Worm (Caenorhabditis elegans) whole organism, L3 larva: Measurements from ENCODE around the gene W03B1.9.
"Not testable (repeated sequence)": the region's sequence is repeated elsewhere in the genome, so short reads cannot be mapped to it uniquely, and the experiment has no call there.

Experiments
- R02D3.7 ChIP-seq: fragments of 150-350 bp; optimal IDR thresholded peaks from 2 replicates; lab custom pipeline; 2014; ENCODE audit warnings: missing biosample characterization, missing genetic modification characterization
- aly-2 ChIP-seq: fragments of 150-350 bp; optimal IDR thresholded peaks from 2 replicates; lab custom pipeline; 2014; ENCODE audit warnings: missing biosample characterization, missing genetic modification characterization
- ama-1 ChIP-seq: fragments of 150-350 bp; optimal IDR thresholded peaks from 2 replicates; lab custom pipeline; 2018
- ceh-28 ChIP-seq: fragments of 150-350 bp; optimal IDR thresholded peaks from 2 replicates; lab custom pipeline; 2014; ENCODE audit warnings: missing biosample characterization, missing genetic modification reagents, missing genetic modification characterization
- ceh-82 ChIP-seq: fragments of 150-350 bp; optimal IDR thresholded peaks from 2 replicates; lab custom pipeline; 2014; ENCODE audit warnings: missing biosample characterization, missing genetic modification characterization
- egl-27 ChIP-seq: sonication (generic microtip); optimal IDR thresholded peaks from 4 replicates; lab custom pipeline; 2017; ENCODE audit warnings: missing biosample characterization, missing genetic modification reagents, missing genetic modification characterization
- egl-5 ChIP-seq: fragments of 150-350 bp; optimal IDR thresholded peaks from 2 replicates; lab custom pipeline; 2017; ENCODE audit warnings: missing biosample characterization, missing genetic modification reagents, missing genetic modification characterization, inconsistent platforms
- elt-2 ChIP-seq: sonication (generic microtip); optimal IDR thresholded peaks from 2 replicates; lab custom pipeline; 2016; ENCODE audit warnings: missing genetic modification reagents, mild to moderate bottlenecking, missing genetic modification characterization, missing compliant biosample characterization
- fkh-2 ChIP-seq: fragments of 150-350 bp; optimal IDR thresholded peaks from 2 replicates; lab custom pipeline; 2014; ENCODE audit warnings: missing biosample characterization, missing genetic modification reagents, missing genetic modification characterization
- hmg-11 ChIP-seq: sonication (generic microtip); optimal IDR thresholded peaks from 2 replicates; lab custom pipeline; 2016; ENCODE audit warnings: missing genetic modification characterization, missing compliant biosample characterization
- jun-1 ChIP-seq: fragments of 150-350 bp; optimal IDR thresholded peaks from 2 replicates; lab custom pipeline; 2014; ENCODE audit warnings: missing biosample characterization, missing genetic modification reagents, missing genetic modification characterization
- lin-15B ChIP-seq: fragments of 150-350 bp; optimal IDR thresholded peaks from 2 replicates; lab custom pipeline; 2014; ENCODE audit warnings: missing biosample characterization, missing genetic modification characterization
- lin-39 ChIP-seq: fragments of 150-350 bp; optimal IDR thresholded peaks from 2 replicates; lab custom pipeline; 2018; ENCODE audit warnings: missing biosample characterization, missing genetic modification reagents, missing genetic modification characterization
- mdl-1 ChIP-seq: fragments of 150-350 bp; optimal IDR thresholded peaks from 2 replicates; lab custom pipeline; 2014; ENCODE audit warnings: missing biosample characterization, missing genetic modification characterization
- nfya-1 ChIP-seq: sonication (generic microtip); optimal IDR thresholded peaks from 2 replicates; lab custom pipeline; 2017; ENCODE audit warnings: missing genetic modification characterization, mild to moderate bottlenecking, missing compliant biosample characterization, antibody characterized with exemption, moderate library complexity; ENCODE audit not compliant: insufficient read depth
- nhr-12 ChIP-seq: fragments of 150-350 bp; optimal IDR thresholded peaks from 2 replicates; lab custom pipeline; 2014; ENCODE audit warnings: missing biosample characterization, missing genetic modification characterization
- nhr-23 ChIP-seq: fragments of 150-350 bp; optimal IDR thresholded peaks from 2 replicates; lab custom pipeline; 2014; ENCODE audit warnings: missing biosample characterization, missing genetic modification reagents, missing genetic modification characterization
- nhr-25 ChIP-seq: sonication (generic microtip); optimal IDR thresholded peaks from 2 replicates; lab custom pipeline; 2017; ENCODE audit warnings: missing biosample characterization, missing genetic modification characterization
- nhr-28 ChIP-seq: fragments of 150-350 bp; optimal IDR thresholded peaks from 2 replicates; lab custom pipeline; 2014; ENCODE audit warnings: missing biosample characterization, missing genetic modification characterization
- nhr-43 ChIP-seq: sonication (generic microtip); optimal IDR thresholded peaks from 2 replicates; lab custom pipeline; 2016; ENCODE audit warnings: mild to moderate bottlenecking, missing genetic modification characterization, missing compliant biosample characterization; ENCODE audit not compliant: poor library complexity, severe bottlenecking
- nhr-67 ChIP-seq: fragments of 150-350 bp; optimal IDR thresholded peaks from 2 replicates; lab custom pipeline; 2014; ENCODE audit warnings: missing biosample characterization, missing genetic modification characterization
- nhr-76 ChIP-seq: fragments of 150-350 bp; sonication (generic microtip); optimal IDR thresholded peaks from 5 replicates; lab custom pipeline; 2014; ENCODE audit warnings: missing biosample characterization, missing genetic modification characterization
- nhr-77 ChIP-seq: fragments of 150-350 bp; optimal IDR thresholded peaks from 2 replicates; lab custom pipeline; 2014; ENCODE audit warnings: missing biosample characterization, missing genetic modification characterization
- pha-4 ChIP-seq: fragments of 150-350 bp; optimal IDR thresholded peaks from 2 replicates; lab custom pipeline; 2014; ENCODE audit warnings: missing biosample characterization, missing genetic modification reagents, missing genetic modification characterization
- pqm-1 ChIP-seq: fragments of 150-350 bp; optimal IDR thresholded peaks from 2 replicates; lab custom pipeline; 2017; ENCODE audit warnings: missing biosample characterization, missing genetic modification characterization, inconsistent platforms
- snpc-4 ChIP-seq: fragments of 150-350 bp; optimal IDR thresholded peaks from 2 replicates; lab custom pipeline; 2014; ENCODE audit warnings: missing biosample characterization, missing genetic modification characterization
- tbx-2 ChIP-seq: sonication (generic microtip); optimal IDR thresholded peaks from 2 replicates; lab custom pipeline; 2016; ENCODE audit warnings: mild to moderate bottlenecking, missing genetic modification characterization, missing compliant biosample characterization
- unc-39 ChIP-seq: sonication (generic microtip); optimal IDR thresholded peaks from 4 replicates; lab custom pipeline; 2017; ENCODE audit warnings: missing biosample characterization, missing genetic modification characterization
- unc-62 ChIP-seq: fragments of 150-350 bp; sonication (generic microtip); optimal IDR thresholded peaks from 4 replicates; lab custom pipeline; 2014; ENCODE audit warnings: missing biosample characterization, missing genetic modification reagents, missing genetic modification characterization
- ztf-11 ChIP-seq: fragments of 150-350 bp; optimal IDR thresholded peaks from 2 replicates; lab custom pipeline; 2014; ENCODE audit warnings: missing biosample characterization, missing genetic modification characterization
- ztf-4 ChIP-seq: fragments of 150-350 bp; optimal IDR thresholded peaks from 2 replicates; lab custom pipeline; 2014; ENCODE audit warnings: missing biosample characterization, missing genetic modification characterization

W03B1.9 gene

DNA sequence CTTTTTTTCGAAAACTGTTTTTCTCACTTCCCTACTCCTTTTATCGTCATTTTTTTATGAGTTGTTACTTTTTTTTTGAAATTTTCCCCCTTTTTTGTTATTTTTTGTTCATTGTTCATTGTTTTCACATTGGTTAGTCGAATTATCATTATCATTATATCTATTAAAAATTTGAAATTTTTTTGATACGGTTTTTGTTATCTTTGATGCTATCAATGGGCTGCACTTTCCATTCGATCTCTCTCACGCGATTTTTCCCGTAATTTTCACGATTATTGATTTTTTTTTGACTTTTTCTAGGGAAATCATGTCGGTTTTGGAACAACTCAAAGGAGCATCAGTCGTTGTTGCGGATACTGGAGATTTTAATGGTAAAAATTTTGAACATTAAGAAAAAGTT, 29.6 kb upstream of the W03B1.9 start, which contains the start of gene tald-1:
Gene tald-1, plus strand, starts transcription at position 301 of the 400 bp plus-strand sequence.
- peak; percentile 70 for TF ChIP-seq elt-2 (tag; lab: Kevin White, UChicago)
- TF ChIP-seq pha-4 (tag; lab: Kevin White, UChicago): no peak
- peak; percentile 24 for TF ChIP-seq ceh-28 (tag; lab: Kevin White, UChicago)

ce11 chrIV:4369116-4369515, 12.3 kb upstream of the W03B1.9 start:
- no peak for TF ChIP-seq nhr-28 (tag; lab: Kevin White, UChicago)
- no peak for TF ChIP-seq nhr-12 (tag; lab: Kevin White, UChicago)
- TF ChIP-seq aly-2 (tag; lab: Kevin White, UChicago): no peak
- no peak for TF ChIP-seq ama-1 (lab: Kevin White, UChicago)

ce11 chrIV:4360497-4360896, 3.7 kb upstream of the W03B1.9 start, which contains the start of gene F55F10.1:
Gene F55F10.1, plus strand, starts transcription at chrIV:4360837.
- TF ChIP-seq nhr-23 (peak; percentile 68), hmg-11 (tag; lab: Kevin White, UChicago) (peak; percentile 63), jun-1 (no peak), egl-5 (tag; lab: Kevin White, UChicago) (peak; percentile 47), nhr-25 (tag; lab: Kevin White, UChicago) (peak; percentile 25), R02D3.7 (tag; lab: Kevin White, UChicago) (peak; percentile 10), lin-15B (tag; lab: Kevin White, UChicago) (peak; percentile 71), fkh-2 (tag; lab: Kevin White, UChicago) (no peak), nhr-76 (tag; lab: Kevin White, UChicago) (no peak)

DNA sequence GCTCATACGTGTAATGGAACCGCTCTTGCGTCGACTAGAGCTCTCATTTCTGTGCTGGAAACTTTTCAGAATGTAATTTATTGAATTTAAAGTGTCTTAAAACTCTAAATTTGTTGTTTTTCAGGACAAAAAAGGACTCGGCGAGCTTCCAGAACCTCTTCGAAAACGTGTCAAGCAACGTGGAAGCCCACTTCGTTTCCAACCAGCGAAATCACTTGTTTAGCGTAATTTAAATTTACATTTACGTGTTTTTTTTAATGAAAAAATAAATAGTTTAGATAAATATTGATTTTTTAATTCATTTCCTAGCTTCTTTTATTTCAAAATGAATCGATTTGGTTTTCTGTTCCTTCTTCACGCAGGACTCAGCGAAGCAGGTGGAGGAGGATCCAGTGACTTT, 2.9 kb upstream of the W03B1.9 start, which contains the start of gene F55F10.3:
Gene F55F10.3, plus strand, starts transcription at position 301 of the 400 bp plus-strand sequence.
- TF ChIP-seq unc-39 (tag; lab: Kevin White, UChicago) (no peak), nhr-43 (tag; lab: Kevin White, UChicago) (no peak), ceh-82 (tag; lab: Kevin White, UChicago) (no peak), unc-62 (GFP tag; lab: Kevin White, UChicago) (no peak), lin-39 (no peak), ztf-11 (tag; lab: Kevin White, UChicago) (no peak), nhr-67 (no peak), mdl-1 (no peak), fkh-2 (tag; lab: Kevin White, UChicago) (no peak), nhr-76 (tag; lab: Kevin White, UChicago) (no peak), egl-27 (tag; lab: Kevin White, UChicago) (no peak), lin-15B (tag; lab: Kevin White, UChicago) (no peak), pqm-1 (tag; lab: Kevin White, UChicago) (no peak), jun-1 (no peak), pha-4 (tag; lab: Kevin White, UChicago) (no peak)

ce11 chrIV:4357296-4357695, 517 bp upstream of the W03B1.9 start, which contains the start of gene sars-2:
Gene sars-2, plus strand, starts transcription at chrIV:4357636.
- peak; percentile 76 for TF ChIP-seq pha-4 (tag; lab: Kevin White, UChicago)
- TF ChIP-seq nfya-1 (tag; lab: Kevin White, UChicago): peak; percentile 59
- no peak for TF ChIP-seq nhr-28 (tag; lab: Kevin White, UChicago)
- no peak for TF ChIP-seq tbx-2
- TF ChIP-seq egl-27 (tag; lab: Kevin White, UChicago): no peak
- no peak for TF ChIP-seq egl-5 (tag; lab: Kevin White, UChicago)
- peak; percentile 66 for TF ChIP-seq lin-15B (tag; lab: Kevin White, UChicago)
- TF ChIP-seq nhr-23: peak; percentile 7
- no peak for TF ChIP-seq snpc-4 (tag; lab: Kevin White, UChicago)
- no peak for TF ChIP-seq nhr-77 (tag; lab: Kevin White, UChicago)

DNA sequence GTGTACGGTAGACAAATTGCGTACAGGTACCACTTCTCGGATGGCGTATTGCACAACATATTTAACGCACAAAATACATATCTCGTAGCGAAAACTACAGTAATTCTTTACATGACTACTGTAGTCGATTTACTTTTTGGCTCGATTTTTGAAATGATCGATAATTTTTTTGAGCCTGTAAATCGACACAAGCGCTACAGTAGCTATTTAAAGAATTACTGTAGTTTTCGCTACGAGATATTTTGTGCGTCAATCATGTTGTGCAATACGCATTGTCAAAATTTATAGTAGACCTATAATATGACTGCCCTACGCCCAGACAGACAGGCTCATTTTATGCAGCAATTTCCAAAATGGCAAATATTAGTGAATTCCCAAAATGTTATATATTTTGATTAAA, 8.6 kb downstream of the W03B1.9 start, which contains the start of gene W03B1.5:
Gene W03B1.5, plus strand, starts transcription at position 301 of the 400 bp plus-strand sequence.
- TF ChIP-seq ztf-4; nhr-67; nhr-76 (tag; lab: Kevin White, UChicago): not testable (repeated sequence)
